Fruit fly (Drosophila melanogaster) whole organism, embryonic: ENCODE results near the gene CG17283.

Experiments
- ATbp ChIP-seq: fragments of 200-800 bp; sonication (Bioruptor generic); optimal IDR thresholded peaks from 2 replicates; lab custom pipeline; 2017; ENCODE audit warnings: missing biosample characterization, mild to moderate bottlenecking, missing genetic modification characterization, missing genetic modification reagents
- Aef1 ChIP-seq: fragments of 200-800 bp; sonication (Bioruptor generic); IDR thresholded peaks from 3 replicates; pipeline ENCODE4 v1.3.6; 2022; ENCODE audit warnings: missing biosample characterization, missing genetic modification characterization
- CG10654 ChIP-seq: fragments of 200-800 bp; sonication (Bioruptor generic); optimal IDR thresholded peaks from 2 replicates; lab custom pipeline; 2016; ENCODE audit warnings: missing biosample characterization, missing genetic modification characterization
- CG11456 ChIP-seq: fragments of 200-800 bp; sonication (Bioruptor generic); IDR thresholded peaks from 3 replicates; pipeline ENCODE4 v1.3.6; 2022; ENCODE audit warnings: missing biosample characterization, missing genetic modification characterization
- CG12659 ChIP-seq: fragments of 200-800 bp; sonication (Bioruptor generic); optimal IDR thresholded peaks from 3 replicates; lab custom pipeline; 2017; ENCODE audit warnings: mild to moderate bottlenecking, missing biosample characterization, missing genetic modification reagents, missing genetic modification characterization
- CG12769 ChIP-seq: fragments of 200-800 bp; sonication (Bioruptor generic); optimal IDR thresholded peaks from 2 replicates; lab custom pipeline; 2019; ENCODE audit warnings: missing biosample characterization, mild to moderate bottlenecking, missing genetic modification characterization, moderate library complexity
- CG13296 ChIP-seq: fragments of 200-800 bp; sonication (Bioruptor generic); optimal IDR thresholded peaks from 3 replicates; lab custom pipeline; 2018; ENCODE audit warnings: missing biosample characterization, mild to moderate bottlenecking, missing genetic modification characterization
- CG13424 ChIP-seq: fragments of 200-800 bp; sonication (Bioruptor generic); optimal IDR thresholded peaks from 2 replicates; lab custom pipeline; 2019; ENCODE audit warnings: missing biosample characterization, mild to moderate bottlenecking, missing genetic modification characterization, moderate library complexity
- CG1832 ChIP-seq: fragments of 200-800 bp; sonication (Bioruptor generic); optimal IDR thresholded peaks from 2 replicates; lab custom pipeline; 2017; ENCODE audit warnings: missing biosample characterization, mild to moderate bottlenecking, missing genetic modification characterization, inconsistent platforms
- CG18599 ChIP-seq: fragments of 200-800 bp; sonication (Bioruptor generic); optimal IDR thresholded peaks from 3 replicates; lab custom pipeline; 2017; ENCODE audit warnings: missing biosample characterization, missing genetic modification characterization, mild to moderate bottlenecking, moderate library complexity, missing genetic modification reagents
- CG2712 ChIP-seq: fragments of 200-800 bp; optimal IDR thresholded peaks from 3 replicates; lab custom pipeline; 2019; ENCODE audit warnings: missing biosample characterization, mild to moderate bottlenecking, missing genetic modification characterization, moderate library complexity
- CG32532 ChIP-seq: fragments of 200-800 bp; sonication (Bioruptor generic); IDR thresholded peaks from 2 replicates; pipeline ENCODE4 v1.3.6; 2022; ENCODE audit warnings: missing biosample characterization, missing genetic modification characterization
- CG3281 ChIP-seq: fragments of 200-800 bp; sonication (Bioruptor generic); optimal IDR thresholded peaks from 3 replicates; lab custom pipeline; 2017; ENCODE audit warnings: missing biosample characterization, mild to moderate bottlenecking, missing genetic modification characterization
- CG3847 ChIP-seq: fragments of 200-800 bp; sonication (Bioruptor generic); IDR thresholded peaks from 2 replicates; pipeline ENCODE4 v1.3.6; 2022; ENCODE audit warnings: missing biosample characterization, missing genetic modification characterization
- CG4404 ChIP-seq: fragments of 200-800 bp; sonication (Bioruptor generic); IDR thresholded peaks from 2 replicates; pipeline ENCODE4 v1.3.6; 2022; ENCODE audit warnings: missing biosample characterization, missing genetic modification characterization
- CG5180 ChIP-seq: fragments of 200-800 bp; sonication (Bioruptor generic); optimal IDR thresholded peaks from 3 replicates; lab custom pipeline; 2017; ENCODE audit warnings: missing biosample characterization, missing genetic modification characterization, mild to moderate bottlenecking, moderate library complexity, missing genetic modification reagents
- CG6175 ChIP-seq: fragments of 200-800 bp; sonication (Bioruptor generic); IDR thresholded peaks from 3 replicates; pipeline ENCODE4 v1.3.6; 2022; ENCODE audit warnings: missing biosample characterization, missing genetic modification characterization
- CG6689 ChIP-seq: fragments of 200-800 bp; sonication (Bioruptor generic); IDR thresholded peaks from 2 replicates; pipeline ENCODE4 v1.3.6; 2022; ENCODE audit warnings: missing biosample characterization, missing genetic modification characterization
- CG7556 ChIP-seq: fragments of 200-800 bp; sonication (Bioruptor generic); optimal IDR thresholded peaks from 2 replicates; lab custom pipeline; 2017; ENCODE audit warnings: missing biosample characterization, mild to moderate bottlenecking, missing genetic modification characterization
- CG7786 ChIP-seq: fragments of 200-800 bp; sonication (Bioruptor generic); optimal IDR thresholded peaks from 2 replicates; lab custom pipeline; 2016; ENCODE audit warnings: missing biosample characterization, missing genetic modification characterization
- Fer2 ChIP-seq: fragments of 200-800 bp; sonication (Bioruptor generic); optimal IDR thresholded peaks from 2 replicates; lab custom pipeline; 2018; ENCODE audit warnings: missing biosample characterization, mild to moderate bottlenecking, missing genetic modification characterization, moderate library complexity
- Fer3 ChIP-seq: fragments of 200-800 bp; sonication (Bioruptor generic); optimal IDR thresholded peaks from 2 replicates; lab custom pipeline; 2018; ENCODE audit warnings: missing biosample characterization, mild to moderate bottlenecking, missing genetic modification characterization, moderate library complexity
- Hr51 ChIP-seq, 2 experiments: fragments of 200-800 bp; sonication (Bioruptor generic); optimal IDR thresholded peaks; 2 replicates in 1 of 2; 3 replicates in 1 of 2; lab custom pipeline; 2016 to 2018; ENCODE audit warnings: missing biosample characterization in 2 of 2, missing genetic modification characterization in 2 of 2, mild to moderate bottlenecking in 1 of 2, moderate library complexity in 1 of 2
- PHDP ChIP-seq: fragments of 200-800 bp; sonication (Bioruptor generic); optimal IDR thresholded peaks from 3 replicates; lab custom pipeline; 2018; ENCODE audit warnings: missing biosample characterization, mild to moderate bottlenecking, missing genetic modification characterization, moderate library complexity
- Pdp1 ChIP-seq, 2 experiments: fragments of 200-800 bp; sonication (Bioruptor generic); optimal IDR thresholded peaks; 3 replicates each; lab custom pipeline; 2016; ENCODE audit warnings: missing biosample characterization in 2 of 2, missing genetic modification characterization in 2 of 2, mild to moderate bottlenecking in 1 of 2, moderate library complexity in 1 of 2
- Rx ChIP-seq: fragments of 200-800 bp; sonication (Bioruptor generic); IDR thresholded peaks from 2 replicates; pipeline ENCODE4 v1.3.6; 2022; ENCODE audit warnings: missing biosample characterization, missing genetic modification characterization
- ase ChIP-seq: fragments of 200-800 bp; sonication (Bioruptor generic); IDR thresholded peaks from 3 replicates; pipeline ENCODE4 v1.3.6; 2022; ENCODE audit warnings: missing biosample characterization, missing genetic modification characterization
- bsh ChIP-seq, 2 experiments: fragments of 200-800 bp; sonication (Bioruptor generic); optimal IDR thresholded peaks; 2 replicates each; lab custom pipeline; 2017 to 2018; ENCODE audit warnings: mild to moderate bottlenecking in 2 of 2, missing biosample characterization in 2 of 2, missing genetic modification characterization in 2 of 2, moderate library complexity in 1 of 2
- dmrt99B ChIP-seq: fragments of 200-800 bp; sonication (Bioruptor generic); optimal IDR thresholded peaks from 2 replicates; lab custom pipeline; 2018; ENCODE audit warnings: missing biosample characterization, mild to moderate bottlenecking, missing genetic modification characterization, moderate library complexity
- eve ChIP-seq, 2 experiments: fragments of >200 bp; optimal IDR thresholded peaks; 2 replicates each; lab custom pipeline; 2017; ENCODE audit warnings: missing biosample characterization in 2 of 2, missing genetic modification characterization in 2 of 2
- fd3F ChIP-seq: fragments of 200-800 bp; sonication (Bioruptor generic); optimal IDR thresholded peaks from 2 replicates; lab custom pipeline; 2018; ENCODE audit warnings: missing biosample characterization, mild to moderate bottlenecking, missing genetic modification characterization, moderate library complexity
- fd64A ChIP-seq: fragments of 200-800 bp; sonication (Bioruptor generic); optimal IDR thresholded peaks from 3 replicates; lab custom pipeline; 2018; ENCODE audit warnings: missing biosample characterization, mild to moderate bottlenecking, missing genetic modification characterization
- inv ChIP-seq: fragments of 200-800 bp; sonication (Bioruptor generic); IDR thresholded peaks from 2 replicates; pipeline ENCODE4 v1.3.6; 2022; ENCODE audit warnings: missing biosample characterization, missing genetic modification characterization; ENCODE audit not compliant: partially characterized antibody
- knrl ChIP-seq: fragments of 200-800 bp; sonication (Bioruptor generic); IDR thresholded peaks from 3 replicates; pipeline ENCODE4 v1.3.6; 2022; ENCODE audit warnings: missing biosample characterization, missing genetic modification characterization; ENCODE audit not compliant: partially characterized antibody
- lab ChIP-seq: fragments of 200-800 bp; sonication (Bioruptor generic); optimal IDR thresholded peaks from 3 replicates; lab custom pipeline; 2017; ENCODE audit warnings: missing biosample characterization, missing genetic modification characterization, mild to moderate bottlenecking, moderate library complexity, missing genetic modification reagents
- nerfin-2 ChIP-seq: fragments of 200-800 bp; sonication (Bioruptor generic); IDR thresholded peaks from 2 replicates; pipeline ENCODE4 v1.3.6; 2022; ENCODE audit warnings: missing biosample characterization, missing genetic modification characterization; ENCODE audit not compliant: partially characterized antibody
- peb ChIP-seq: fragments of 200-800 bp; sonication (Bioruptor generic); IDR thresholded peaks from 2 replicates; pipeline ENCODE4 v1.3.6; 2022; ENCODE audit warnings: missing biosample characterization, missing genetic modification characterization
- pho ChIP-seq: fragments of 200-800 bp; sonication (Bioruptor generic); optimal IDR thresholded peaks from 2 replicates; lab custom pipeline; 2016; ENCODE audit warnings: missing biosample characterization, missing genetic modification characterization
- phol ChIP-seq: fragments of 200-800 bp; sonication (Bioruptor generic); optimal IDR thresholded peaks from 3 replicates; lab custom pipeline; 2018; ENCODE audit warnings: missing biosample characterization, mild to moderate bottlenecking, missing genetic modification characterization, moderate library complexity
- pzg ChIP-seq: fragments of 200-800 bp; sonication (Bioruptor generic); optimal IDR thresholded peaks from 3 replicates; lab custom pipeline; 2018; ENCODE audit warnings: missing biosample characterization, mild to moderate bottlenecking, missing genetic modification characterization, moderate library complexity
- row ChIP-seq: fragments of 200-800 bp; sonication (Bioruptor generic); IDR thresholded peaks from 3 replicates; pipeline ENCODE4 v1.3.6; 2022; ENCODE audit warnings: missing biosample characterization, missing genetic modification characterization
- sc ChIP-seq, 3 experiments: fragments of >200 bp in 2 of 3; fragments of 200-800 bp in 1 of 3; sonication (Bioruptor generic) in 1 of 3; optimal IDR thresholded peaks; 2 replicates in 2 of 3; 3 replicates in 1 of 3; lab custom pipeline; 2017; ENCODE audit warnings: mild to moderate bottlenecking in 1 of 3, missing biosample characterization in 1 of 3, missing genetic modification characterization in 1 of 3, missing genetic modification reagents in 1 of 3
- sens ChIP-seq: fragments of 200-800 bp; sonication (Bioruptor generic); peaks from one replicate; lab custom pipeline; 2016; ENCODE audit warnings: missing biosample characterization, missing genetic modification characterization
- slbo ChIP-seq: fragments of 200-800 bp; sonication (Bioruptor generic); IDR thresholded peaks from 2 replicates; pipeline ENCODE4 v1.3.6; 2022; ENCODE audit warnings: missing biosample characterization, missing genetic modification characterization
- stwl ChIP-seq: fragments of 200-800 bp; sonication (Bioruptor generic); optimal IDR thresholded peaks from 3 replicates; lab custom pipeline; 2018; ENCODE audit warnings: missing biosample characterization, mild to moderate bottlenecking, missing genetic modification characterization, moderate library complexity
- ttk ChIP-seq: fragments of 200-800 bp; sonication (Bioruptor generic); IDR thresholded peaks from 2 replicates; pipeline ENCODE4 v2.1.2; 2022; ENCODE audit warnings: missing biosample characterization, missing genetic modification characterization
- tup ChIP-seq: fragments of 200-800 bp; sonication (Bioruptor generic); optimal IDR thresholded peaks from 2 replicates; lab custom pipeline; 2016; ENCODE audit warnings: missing biosample characterization, mild to moderate bottlenecking, missing genetic modification characterization, moderate library complexity
- vvl ChIP-seq: fragments of 200-800 bp; sonication (Bioruptor generic); IDR thresholded peaks from 2 replicates; pipeline ENCODE4 v1.3.6; 2022; ENCODE audit warnings: missing biosample characterization, missing genetic modification characterization
- zfh2 ChIP-seq: fragments of 200-800 bp; sonication (Bioruptor generic); optimal IDR thresholded peaks from 2 replicates; lab custom pipeline; 2016; ENCODE audit warnings: missing biosample characterization, missing genetic modification characterization

The CG17283 gene

dm6 chr3R:17371094-17371493 lies 36.6 kb upstream of the CG17283 start (continued):
- TF ChIP-seq sens (GFP tag; lab: Kevin White, UChicago) (peak; percentile 38), PHDP (tag; lab: Kevin White, UChicago) (no peak), CG3847 (GFP tag; lab: Robert Waterston, UW) (no peak; the same call in 1 of the 2 replicates), CG32532 (GFP tag; lab: Robert Waterston, UW) (peak; percentile 69), tup (GFP tag; lab: Kevin White, UChicago) (no peak), fd64A (GFP tag; lab: Kevin White, UChicago) (no peak), inv (GFP tag; lab: Robert Waterston, UW) (no peak), peb (no peak), CG1832 (GFP tag; lab: Kevin White, UChicago) (no peak), sc (optimal IDR thresholded peaks at IDR 0.05; lab: Kevin White, UChicago) (no peak), sc (GFP tag; optimal IDR thresholded peaks at IDR 0.05; lab: Kevin White, UChicago) (no peak), CG13296 (peak; percentile 13), CG13424 (tag; lab: Kevin White, UChicago) (peak; percentile 2), Aef1 (GFP tag; lab: Robert Waterston, UW) (0 out of 3 replicates have a peak, but pooled peaks have one; percentile 34), CG18599 (GFP tag; lab: Kevin White, UChicago) (peak; percentile 78), Pdp1 (GFP tag; optimal IDR thresholded peaks at IDR 0.05; lab: Kevin White, UChicago) (no peak), pzg (GFP tag; lab: Kevin White, UChicago) (no peak), ase (GFP tag; lab: Robert Waterston, UW) (no peak), phol (tag; lab: Kevin White, UChicago) (no peak), nerfin-2 (no peak), row (GFP tag; lab: Robert Waterston, UW) (peak; percentile 64; the same call in 2 of the 3 replicates), ttk (GFP tag; lab: Robert Waterston, UW) (0 out of 2 replicates have a peak, but pooled peaks have one; percentile 25), CG2712 (tag; lab: Kevin White, UChicago) (no peak), zfh2 (GFP tag; lab: Kevin White, UChicago) (peak; percentile 3), CG11456 (GFP tag; lab: Robert Waterston, UW) (no peak), ATbp (GFP tag; lab: Kevin White, UChicago) (peak; percentile 7), CG7556 (GFP tag; lab: Kevin White, UChicago) (peak; percentile 52), Fer3 (tag; lab: Kevin White, UChicago) (peak; percentile 45), knrl (GFP tag; lab: Robert Waterston, UW) (no peak), Fer2 (tag; lab: Kevin White, UChicago) (no peak), bsh (GFP tag; optimal IDR thresholded peaks at IDR 0.05; lab: Kevin White, UChicago) (no peak), Hr51 (GFP tag; optimal IDR thresholded peaks at IDR 0.05; lab: Kevin White, UChicago) (peak in 1 of 2 experiments; percentile 20), Rx (GFP tag; lab: Robert Waterston, UW) (0 out of 2 replicates have a peak, but pooled peaks have one; percentile 14), lab (GFP tag; lab: Kevin White, UChicago) (peak; percentile 72), CG7786 (no peak), slbo (GFP tag; lab: Robert Waterston, UW) (peak; percentile 45; the same call in 1 of the 2 replicates), eve (GFP tag; optimal IDR thresholded peaks at IDR 0.05; lab: Kevin White, UChicago) (no peak), CG3281 (GFP tag; lab: Kevin White, UChicago) (peak; percentile 29), CG6175 (GFP tag; lab: Robert Waterston, UW) (no peak), pho (GFP tag; lab: Kevin White, UChicago) (no peak), CG12769 (tag; lab: Kevin White, UChicago) (peak; percentile 64), CG6689 (GFP tag; lab: Robert Waterston, UW) (no peak), dmrt99B (peak; percentile 49), CG5180 (GFP tag; lab: Kevin White, UChicago) (no peak), CG4404 (no peak), stwl (tag; lab: Kevin White, UChicago) (no peak), fd3F (no peak), CG12659 (GFP tag; lab: Kevin White, UChicago) (peak; percentile 18), vvl (GFP tag; lab: Robert Waterston, UW) (peak; percentile 58; the same call in 1 of the 2 replicates), CG10654 (GFP tag; lab: Kevin White, UChicago) (no peak)
